Worm (Caenorhabditis elegans) whole organism, L1 larva: ENCODE data around the gene Y47D7A.19.

Experiments used
- ces-1 ChIP-seq: fragments of 150-350 bp; optimal IDR thresholded peaks from 2 replicates; lab custom pipeline; 2014; ENCODE audit warnings: missing biosample characterization, missing genetic modification reagents, missing genetic modification characterization
- fkh-10 ChIP-seq: sonication (generic microtip); optimal IDR thresholded peaks from 2 replicates; lab custom pipeline; 2017; ENCODE audit warnings: missing biosample characterization, missing genetic modification reagents, missing genetic modification characterization
- lir-3 ChIP-seq: sonication (generic microtip); optimal IDR thresholded peaks from 2 replicates; lab custom pipeline; 2016; ENCODE audit warnings: mild to moderate bottlenecking, missing genetic modification characterization, moderate library complexity, missing compliant biosample characterization; ENCODE audit not compliant: poor library complexity
- nhr-11 ChIP-seq: fragments of 150-350 bp; optimal IDR thresholded peaks from 2 replicates; lab custom pipeline; 2014; ENCODE audit warnings: missing biosample characterization, missing genetic modification characterization
- nhr-76 ChIP-seq: sonication (generic microtip); optimal IDR thresholded peaks from 2 replicates; lab custom pipeline; 2017; ENCODE audit warnings: missing biosample characterization, missing genetic modification characterization
- nhr-90 ChIP-seq: sonication (generic microtip); optimal IDR thresholded peaks from 2 replicates; lab custom pipeline; 2016; ENCODE audit warnings: mild to moderate bottlenecking, missing genetic modification characterization, missing compliant biosample characterization; ENCODE audit not compliant: poor library complexity
- pax-3 ChIP-seq: fragments of 200-800 bp; sonication (Bioruptor generic); optimal IDR thresholded peaks from 2 replicates; lab custom pipeline; 2018; ENCODE audit warnings: mild to moderate bottlenecking, missing genetic modification characterization, moderate library complexity, missing compliant biosample characterization

- TF ChIP-seq ces-1 (GFP tag; lab: Kevin White, UChicago): no peak
- TF ChIP-seq pax-3 (tag; lab: Kevin White, UChicago): no peak
- no peak for TF ChIP-seq nhr-11 (tag; lab: Kevin White, UChicago)
- no peak for TF ChIP-seq lir-3 (tag; lab: Kevin White, UChicago)
- TF ChIP-seq nhr-90 (tag; lab: Kevin White, UChicago): no peak
- no peak for TF ChIP-seq fkh-10 (GFP tag; lab: Kevin White, UChicago)
- TF ChIP-seq nhr-76: no peak
These were observed 23.5 kb downstream of the Y47D7A.19 start for ce11 chrV:4447637-4448036.
